Worm (Caenorhabditis elegans) whole organism, early embryonic: Measurements from ENCODE around the gene F43C9.1.

Source experiments
- B0310.2 ChIP-seq: sonication (generic microtip); optimal IDR thresholded peaks from 2 replicates; lab custom pipeline; 2016; ENCODE audit warnings: mild to moderate bottlenecking, missing genetic modification characterization, missing compliant biosample characterization
- F13C5.2 ChIP-seq: sonication (generic microtip); optimal IDR thresholded peaks from 2 replicates; lab custom pipeline; 2017; ENCODE audit warnings: mild to moderate bottlenecking, missing genetic modification characterization, inconsistent platforms, missing compliant biosample characterization
- aly-1 ChIP-seq: sonication (generic microtip); optimal IDR thresholded peaks from 2 replicates; lab custom pipeline; 2016; ENCODE audit warnings: missing genetic modification characterization, missing compliant biosample characterization
- ama-1 ChIP-seq: fragments of 150-350 bp; optimal IDR thresholded peaks from 2 replicates; lab custom pipeline; 2014
- ceh-13 ChIP-seq: fragments of 200-800 bp; sonication (Bioruptor generic); optimal IDR thresholded peaks from 2 replicates; lab custom pipeline; 2018; ENCODE audit warnings: mild to moderate bottlenecking, missing genetic modification characterization, missing compliant biosample characterization
- ceh-36 ChIP-seq: sonication (generic microtip); optimal IDR thresholded peaks from 2 replicates; lab custom pipeline; 2016; ENCODE audit warnings: missing genetic modification characterization, inconsistent platforms, missing compliant biosample characterization
- ets-7 ChIP-seq: sonication (generic microtip); optimal IDR thresholded peaks from 2 replicates; lab custom pipeline; 2016; ENCODE audit warnings: missing genotype, missing genetic modification characterization, missing compliant biosample characterization
- flt-1 ChIP-seq: fragments of 200-800 bp; sonication (Bioruptor generic); IDR thresholded peaks from 2 replicates; pipeline ENCODE4 v1.3.6; 2022; ENCODE audit warnings: missing genetic modification characterization, missing compliant biosample characterization
- hmbx-1 ChIP-seq: sonication (generic microtip); optimal IDR thresholded peaks from 2 replicates; lab custom pipeline; 2016; ENCODE audit warnings: mild to moderate bottlenecking, missing genetic modification characterization, missing compliant biosample characterization
- hmg-4 ChIP-seq: fragments of 200-800 bp; sonication (Bioruptor generic); optimal IDR thresholded peaks from 2 replicates; lab custom pipeline; 2018; ENCODE audit warnings: mild to moderate bottlenecking, missing genetic modification characterization, missing compliant biosample characterization
- hnd-1 ChIP-seq: sonication (generic microtip); optimal IDR thresholded peaks from 2 replicates; lab custom pipeline; 2016; ENCODE audit warnings: missing genetic modification characterization, missing compliant biosample characterization
- pes-1 ChIP-seq: fragments of 200-800 bp; sonication (Bioruptor generic); IDR thresholded peaks from 2 replicates; pipeline ENCODE4 v1.3.6; 2022; ENCODE audit warnings: missing genetic modification reagents, missing genetic modification characterization, missing compliant biosample characterization
- scrt-1 ChIP-seq: fragments of 200-800 bp; sonication (Bioruptor generic); IDR thresholded peaks from 2 replicates; pipeline ENCODE4 v1.3.6; 2022; ENCODE audit warnings: missing genetic modification characterization, missing compliant biosample characterization
- sea-1 ChIP-seq: fragments of 200-800 bp; sonication (Bioruptor generic); conservative IDR thresholded peaks from 2 replicates; pipeline ENCODE4 v1.3.6; 2022; ENCODE audit warnings: missing genetic modification characterization, missing compliant biosample characterization
- tbx-11 ChIP-seq: fragments of 200-800 bp; sonication (Bioruptor generic); IDR thresholded peaks from 2 replicates; pipeline ENCODE4 v1.3.6; 2022; ENCODE audit warnings: missing genetic modification characterization, missing compliant biosample characterization
- tbx-37 ChIP-seq: fragments of 200-800 bp; sonication (Bioruptor generic); conservative IDR thresholded peaks from 2 replicates; pipeline ENCODE4 v1.3.6; 2022; ENCODE audit warnings: missing genetic modification reagents, missing genetic modification characterization, missing compliant biosample characterization
- tra-4 ChIP-seq: sonication (generic microtip); optimal IDR thresholded peaks from 2 replicates; lab custom pipeline; 2017; ENCODE audit warnings: missing genetic modification characterization, missing compliant biosample characterization

F43C9.1 gene

DNA sequence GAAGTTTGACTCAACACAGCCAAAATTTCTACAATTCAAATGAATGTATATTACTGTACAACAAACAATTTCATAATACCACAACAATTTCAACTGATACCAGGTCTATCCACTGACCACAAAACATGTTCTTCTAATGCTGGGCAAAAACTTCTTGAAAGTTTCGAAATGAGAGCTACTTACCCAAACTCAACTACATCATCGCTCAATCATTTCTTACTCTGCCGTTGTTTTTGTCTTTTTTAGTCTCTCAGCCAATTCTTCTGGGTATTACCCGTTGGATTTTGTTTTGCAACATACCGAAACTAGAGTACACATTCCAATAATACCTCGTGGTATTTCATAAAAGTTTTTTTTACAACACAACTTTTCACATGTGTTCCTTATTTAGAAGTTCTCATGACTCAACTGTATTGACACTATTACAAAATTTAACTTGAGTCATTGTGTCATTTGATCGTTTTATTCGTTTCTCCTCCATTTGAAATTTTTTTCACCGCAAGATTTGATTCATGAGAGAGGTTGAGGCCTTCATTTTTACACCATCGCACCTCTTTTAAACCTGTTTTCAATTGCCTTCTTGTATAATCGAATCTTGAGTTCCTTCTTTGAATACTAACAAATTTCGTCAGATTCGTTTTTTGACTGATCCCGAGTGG lies 9.8 kb upstream of the F43C9.1 start, which contains the start of gene F43C9.2:
TSS of gene F43C9.2 (plus strand) at position 497 of the 659 bp plus-strand sequence.
- no peak for TF ChIP-seq scrt-1 (GFP tag; lab: Robert Waterston, UW)

ce11 chrX:4784776-4785175 lies 8.3 kb upstream of the F43C9.1 start:
- no peak for TF ChIP-seq ama-1 (lab: Kevin White, UChicago)
- no peak for TF ChIP-seq pes-1
- TF ChIP-seq flt-1 (GFP tag; lab: Robert Waterston, UW) = no peak
- no peak for TF ChIP-seq ceh-13 (GFP tag; lab: Kevin White, UChicago)
- TF ChIP-seq B0310.2 (tag; lab: Kevin White, UChicago) = no peak
- no peak for TF ChIP-seq hmg-4

DNA sequence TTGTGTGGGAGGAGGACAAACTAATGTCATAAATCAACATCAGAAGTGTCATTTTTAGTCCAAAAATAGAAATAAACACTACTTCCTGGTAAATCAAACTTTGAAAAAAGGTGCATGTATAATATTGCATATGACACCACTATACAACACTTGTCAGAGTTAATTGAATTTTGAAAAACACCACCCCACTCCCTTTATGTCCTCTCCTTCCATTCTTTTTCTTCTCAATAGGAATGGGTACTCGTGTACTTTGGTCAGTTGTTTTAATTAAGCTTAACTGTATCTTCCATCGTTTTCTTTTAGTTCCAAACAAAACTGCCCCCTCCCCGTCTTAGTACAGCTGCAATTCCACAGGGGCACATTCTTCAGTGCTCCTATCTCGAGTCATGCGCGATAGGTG lies 5.6 kb upstream of the F43C9.1 start:
- no peak for TF ChIP-seq flt-1 (GFP tag; lab: Robert Waterston, UW)
- TF ChIP-seq hmbx-1 (tag; lab: Kevin White, UChicago) = no peak
- TF ChIP-seq ceh-13 (GFP tag; lab: Kevin White, UChicago) = no peak
- no peak for TF ChIP-seq F13C5.2 (tag; lab: Kevin White, UChicago)
- TF ChIP-seq tbx-37 (GFP tag; lab: Robert Waterston, UW) = no peak
- TF ChIP-seq sea-1 = no peak
- no peak for TF ChIP-seq ceh-36
- TF ChIP-seq ets-7 = no peak
- no peak for TF ChIP-seq pes-1
- no peak for TF ChIP-seq ama-1 (lab: Kevin White, UChicago)
- no peak for TF ChIP-seq hmg-4
- TF ChIP-seq aly-1 (tag; lab: Kevin White, UChicago) = no peak
- no peak for TF ChIP-seq B0310.2 (tag; lab: Kevin White, UChicago)
- TF ChIP-seq scrt-1 (GFP tag; lab: Robert Waterston, UW) = no peak
- TF ChIP-seq tbx-11 = no peak

- TF ChIP-seq tbx-11 (peak; percentile 68; the same call in 1 of the 2 replicates), tra-4 (tag; lab: Kevin White, UChicago) (no peak), ceh-13 (GFP tag; lab: Kevin White, UChicago) (peak; percentile 74), B0310.2 (tag; lab: Kevin White, UChicago) (peak; percentile 21), sea-1 (peak; percentile 83), ama-1 (lab: Kevin White, UChicago) (no peak), hmbx-1 (tag; lab: Kevin White, UChicago) (peak; percentile 38), aly-1 (tag; lab: Kevin White, UChicago) (peak; percentile 86), ets-7 (no peak), scrt-1 (GFP tag; lab: Robert Waterston, UW) (peak; percentile 83), hmg-4 (peak; percentile 52), hnd-1 (tag; lab: Kevin White, UChicago) (peak; percentile 56), F13C5.2 (tag; lab: Kevin White, UChicago) (peak; percentile 32), tbx-37 (GFP tag; lab: Robert Waterston, UW) (peak; percentile 61), flt-1 (GFP tag; lab: Robert Waterston, UW) (peak; percentile 82), pes-1 (peak; percentile 88), ceh-36 (peak; percentile 81)
Observed at ce11 chrX:4788958-4789357, 4.1 kb upstream of the F43C9.1 start.

DNA sequence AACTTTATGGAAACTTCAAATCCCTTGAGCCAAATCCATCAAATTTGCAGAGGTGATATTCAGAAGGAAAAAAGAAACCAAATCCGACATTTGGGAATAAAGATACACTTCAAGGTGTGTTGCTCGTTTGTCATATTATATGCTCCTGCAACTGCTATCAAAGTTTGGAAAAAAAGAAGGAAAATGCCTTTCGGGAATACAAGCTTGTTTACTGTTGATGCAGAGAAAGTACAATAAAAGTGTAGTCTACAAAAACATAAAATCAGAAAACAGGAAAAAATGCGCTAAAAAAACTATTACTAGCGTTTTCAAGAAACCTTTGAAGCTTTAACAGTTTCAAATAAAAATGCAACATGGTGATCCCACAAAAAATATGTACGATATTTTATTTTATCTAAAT lies 2.5 kb upstream of the F43C9.1 start:
- TF ChIP-seq flt-1 (GFP tag; lab: Robert Waterston, UW) (no peak), B0310.2 (tag; lab: Kevin White, UChicago) (no peak), tbx-11 (no peak), scrt-1 (GFP tag; lab: Robert Waterston, UW) (no peak), ama-1 (lab: Kevin White, UChicago) (no peak), tbx-37 (GFP tag; lab: Robert Waterston, UW) (no peak), ceh-13 (GFP tag; lab: Kevin White, UChicago) (no peak), ceh-36 (no peak), tra-4 (tag; lab: Kevin White, UChicago) (no peak), pes-1 (no peak), hmbx-1 (tag; lab: Kevin White, UChicago) (no peak)

DNA sequence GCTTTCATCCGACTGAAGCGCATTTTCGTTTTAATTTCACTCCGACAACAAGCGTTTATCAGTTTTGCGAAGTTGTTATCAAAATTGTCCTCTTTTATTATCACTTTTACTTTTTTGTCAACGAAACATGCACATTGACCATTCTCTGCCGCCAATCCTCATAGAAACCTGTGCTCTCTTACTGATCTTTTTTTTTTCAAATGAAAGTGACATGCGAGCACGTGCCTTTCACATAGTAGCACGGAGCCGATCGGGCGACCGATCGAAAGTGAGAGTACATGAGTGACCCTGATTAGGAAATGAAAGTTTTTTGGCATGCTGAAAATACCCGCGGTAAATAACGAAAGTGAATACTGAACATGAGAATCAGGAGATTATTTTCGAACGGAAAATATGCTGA lies 983 bp downstream of the F43C9.1 start:
- TF ChIP-seq pes-1 = no peak
- TF ChIP-seq F13C5.2 (tag; lab: Kevin White, UChicago) = no peak

DNA sequence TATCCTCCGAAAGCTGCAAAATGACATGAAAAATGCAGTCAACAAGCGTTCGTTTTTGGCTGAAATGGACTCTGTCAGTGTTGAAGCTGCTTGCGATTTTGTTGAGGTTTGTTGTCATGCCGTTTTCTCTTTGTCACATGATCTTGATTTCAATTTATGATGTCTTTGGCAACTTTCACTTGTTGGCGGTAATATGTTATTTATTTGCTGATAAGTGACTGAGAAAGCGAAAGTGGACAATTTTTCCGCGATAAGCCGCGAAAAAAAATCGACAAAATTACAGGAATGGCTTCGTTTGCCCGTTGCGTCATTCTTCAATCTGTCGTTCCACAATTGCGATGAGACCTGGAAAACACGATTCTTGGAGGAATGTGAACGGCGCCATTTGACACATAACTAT lies 2.2 kb downstream of the F43C9.1 start:
- TF ChIP-seq B0310.2 (tag; lab: Kevin White, UChicago) (no peak), tbx-37 (GFP tag; lab: Robert Waterston, UW) (no peak), ceh-36 (no peak), ama-1 (lab: Kevin White, UChicago) (no peak), hnd-1 (tag; lab: Kevin White, UChicago) (no peak), pes-1 (no peak), ceh-13 (GFP tag; lab: Kevin White, UChicago) (no peak), F13C5.2 (tag; lab: Kevin White, UChicago) (no peak), scrt-1 (GFP tag; lab: Robert Waterston, UW) (no peak), flt-1 (GFP tag; lab: Robert Waterston, UW) (no peak), hmbx-1 (tag; lab: Kevin White, UChicago) (no peak), tbx-11 (no peak)

ce11 chrX:4800078-4800621 lies 7.1 kb downstream of the F43C9.1 start, which contains the start of gene mig-13:
Gene mig-13 (minus strand): TSS chrX:4800128.
- no peak for TF ChIP-seq hnd-1 (tag; lab: Kevin White, UChicago)
- TF ChIP-seq pes-1 = no peak
- no peak for TF ChIP-seq hmbx-1 (tag; lab: Kevin White, UChicago)
- no peak for TF ChIP-seq hmg-4
- TF ChIP-seq tbx-37 (GFP tag; lab: Robert Waterston, UW) = no peak
- TF ChIP-seq ets-7 = no peak
